Worm (Caenorhabditis elegans): Measurements from ENCODE around the gene Y57G7A.1.

Gene Y57G7A.1

ce11 chrII:1309892-1310516 is 11.7 kb downstream of the Y57G7A.1 start, which contains the start of the genes alh-6 and fcho-1:
Gene alh-6 (minus strand): TSS chrII:1310133.
Gene fcho-1 (plus strand): TSS chrII:1310515.
- TF ChIP-seq ceh-45 (GFP tag; IDR thresholded peaks at IDR 0.05) = no peak
- TF ChIP-seq fkh-6 (tag; optimal IDR thresholded peaks at IDR 0.05) = no peak
- peak; percentile 29 for TF ChIP-seq hlh-30 (tag; optimal IDR thresholded peaks at IDR 0.05; ENCODE audit: insufficient read depth)
- TF ChIP-seq F13H6.1 (tag; optimal IDR thresholded peaks at IDR 0.05) = no peak
- peak; percentile 10 for TF ChIP-seq ceh-48 (tag; optimal IDR thresholded peaks at IDR 0.05)
- no peak for TF ChIP-seq fax-1 (tag; optimal IDR thresholded peaks at IDR 0.05)
- no peak for TF ChIP-seq ama-1 (optimal IDR thresholded peaks at IDR 0.05)

- TF ChIP-seq ceh-31 (tag; optimal IDR thresholded peaks at IDR 0.05) (no peak), ahr-1 (tag; optimal IDR thresholded peaks at IDR 0.05) (no peak), pat-9 (tag; optimal IDR thresholded peaks at IDR 0.05) (no peak), ref-2 (tag; optimal IDR thresholded peaks at IDR 0.05) (no peak), ttx-3 (tag; optimal IDR thresholded peaks at IDR 0.05) (no peak), pag-3 (tag; optimal IDR thresholded peaks at IDR 0.05; ENCODE audit: borderline replicate concordance) (no peak), nhr-11 (tag; optimal IDR thresholded peaks at IDR 0.05) (no peak), madf-2 (tag; optimal IDR thresholded peaks at IDR 0.05) (no peak)
These were observed 17.0 kb downstream of the Y57G7A.1 start for ce11 chrII:1315245-1315644.

ce11 chrII:1320412-1320811 is 22.1 kb downstream of the Y57G7A.1 start:
- TF ChIP-seq npax-4 (tag; optimal IDR thresholded peaks at IDR 0.05) (no peak), hlh-15 (tag; optimal IDR thresholded peaks at IDR 0.05) (peak; percentile 13), F13H6.1 (tag; optimal IDR thresholded peaks at IDR 0.05) (peak; percentile 78), che-1 (tag; optimal IDR thresholded peaks at IDR 0.05) (peak; percentile 70), unc-86 (tag; optimal IDR thresholded peaks at IDR 0.05) (peak; percentile 81), pag-3 (tag; optimal IDR thresholded peaks at IDR 0.05; ENCODE audit: borderline replicate concordance) (no peak), lim-6 (tag; optimal IDR thresholded peaks at IDR 0.05) (no peak), hlh-13 (GFP tag; optimal IDR thresholded peaks at IDR 0.05) (no peak), tbx-7 (tag; optimal IDR thresholded peaks at IDR 0.05) (no peak), Y22D7AL.16 (tag; optimal IDR thresholded peaks at IDR 0.05) (peak; percentile 45), hlh-6 (tag; optimal IDR thresholded peaks at IDR 0.05) (peak; percentile 13), T23F11.4 (GFP tag; optimal IDR thresholded peaks at IDR 0.05) (peak; percentile 24), sdc-2 (tag; optimal IDR thresholded peaks at IDR 0.05) (peak; percentile 28), nhr-11 (tag; optimal IDR thresholded peaks at IDR 0.05) (no peak), nfya-1 (tag; optimal IDR thresholded peaks at IDR 0.05) (peak; percentile 93), ceh-34 (tag; optimal IDR thresholded peaks at IDR 0.05) (peak; percentile 93), nhr-232 (tag; optimal IDR thresholded peaks at IDR 0.05) (no peak), ceh-31 (tag; optimal IDR thresholded peaks at IDR 0.05) (peak; percentile 89), pqm-1 (tag; optimal IDR thresholded peaks at IDR 0.05) (no peak), fkh-6 (tag; optimal IDR thresholded peaks at IDR 0.05) (no peak), ceh-22 (tag; optimal IDR thresholded peaks at IDR 0.05) (no peak), elt-2 (tag; optimal IDR thresholded peaks at IDR 0.05) (peak; percentile 60), ceh-6 (GFP tag; optimal IDR thresholded peaks at IDR 0.05) (peak; percentile 53), ets-4 (tag; optimal IDR thresholded peaks at IDR 0.05) (peak; percentile 65), ceh-24 (tag; optimal IDR thresholded peaks at IDR 0.05) (no peak), ceh-2 (tag; optimal IDR thresholded peaks at IDR 0.05) (peak; percentile 66), ahr-1 (tag; optimal IDR thresholded peaks at IDR 0.05) (no peak), syd-9 (tag; optimal IDR thresholded peaks at IDR 0.05) (peak; percentile 61), ztf-16 (tag; optimal IDR thresholded peaks at IDR 0.05) (peak; percentile 27), ceh-48 (tag; optimal IDR thresholded peaks at IDR 0.05) (peak; percentile 58), ceh-9 (tag; optimal IDR thresholded peaks at IDR 0.05) (peak; percentile 4), hlh-30 (tag; optimal IDR thresholded peaks at IDR 0.05; ENCODE audit: insufficient read depth) (no peak), madf-2 (tag; optimal IDR thresholded peaks at IDR 0.05) (peak; percentile 68), sox-4 (tag; optimal IDR thresholded peaks at IDR 0.05) (peak; percentile 66), pros-1 (tag; optimal IDR thresholded peaks at IDR 0.05) (peak; percentile 13), pat-9 (tag; optimal IDR thresholded peaks at IDR 0.05) (peak; percentile 95), elt-4 (tag; optimal IDR thresholded peaks at IDR 0.05) (no peak), ceh-18 (tag; optimal IDR thresholded peaks at IDR 0.05) (peak; percentile 91), mec-3 (tag; optimal IDR thresholded peaks at IDR 0.05; ENCODE audit: borderline replicate concordance) (no peak), eyg-1 (tag; optimal IDR thresholded peaks at IDR 0.05) (no peak), ceh-45 (GFP tag; IDR thresholded peaks at IDR 0.05) (0 out of 2 replicates have a peak, but pooled peaks have one; percentile 35), ref-2 (tag; optimal IDR thresholded peaks at IDR 0.05) (peak; percentile 80), C38D4.7 (GFP tag; optimal IDR thresholded peaks at IDR 0.05) (peak; percentile 58)
